Worm (Caenorhabditis elegans) whole organism, L2 larva: ENCODE measurements around the gene ins-23.

Experiments
- R02D3.7 ChIP-seq: fragments of 150-350 bp; optimal IDR thresholded peaks from 2 replicates; lab custom pipeline; 2014; ENCODE audit warnings: missing biosample characterization, missing genetic modification characterization
- ZK546.5 ChIP-seq: sonication (generic microtip); optimal IDR thresholded peaks from 2 replicates; lab custom pipeline; 2017; ENCODE audit warnings: missing biosample characterization, missing genetic modification characterization
- blmp-1 ChIP-seq: sonication (generic microtip); optimal IDR thresholded peaks from 2 replicates; lab custom pipeline; 2017; ENCODE audit warnings: missing genetic modification characterization, mild to moderate bottlenecking, missing compliant biosample characterization, antibody characterized with exemption, moderate library complexity; ENCODE audit not compliant: insufficient read depth
- egl-27 ChIP-seq: sonication (generic microtip); optimal IDR thresholded peaks from 3 replicates; lab custom pipeline; 2017; ENCODE audit warnings: missing biosample characterization, missing genetic modification reagents, missing genetic modification characterization
- fos-1 ChIP-seq: fragments of 150-350 bp; optimal IDR thresholded peaks from 2 replicates; lab custom pipeline; 2014; ENCODE audit warnings: missing biosample characterization, missing genetic modification characterization
- nhr-12 ChIP-seq: fragments of 150-350 bp; optimal IDR thresholded peaks from 2 replicates; lab custom pipeline; 2014; ENCODE audit warnings: missing biosample characterization, missing genetic modification characterization
- nhr-129 ChIP-seq: fragments of 150-350 bp; optimal IDR thresholded peaks from 2 replicates; lab custom pipeline; 2014; ENCODE audit warnings: missing biosample characterization, missing genetic modification characterization
- nhr-237 ChIP-seq: fragments of 150-350 bp; optimal IDR thresholded peaks from 2 replicates; lab custom pipeline; 2014; ENCODE audit warnings: missing biosample characterization, missing genetic modification characterization
- unc-62 ChIP-seq: fragments of 150-350 bp; optimal IDR thresholded peaks from 2 replicates; lab custom pipeline; 2014; ENCODE audit warnings: missing biosample characterization, missing genetic modification reagents, missing genetic modification characterization

DNA sequence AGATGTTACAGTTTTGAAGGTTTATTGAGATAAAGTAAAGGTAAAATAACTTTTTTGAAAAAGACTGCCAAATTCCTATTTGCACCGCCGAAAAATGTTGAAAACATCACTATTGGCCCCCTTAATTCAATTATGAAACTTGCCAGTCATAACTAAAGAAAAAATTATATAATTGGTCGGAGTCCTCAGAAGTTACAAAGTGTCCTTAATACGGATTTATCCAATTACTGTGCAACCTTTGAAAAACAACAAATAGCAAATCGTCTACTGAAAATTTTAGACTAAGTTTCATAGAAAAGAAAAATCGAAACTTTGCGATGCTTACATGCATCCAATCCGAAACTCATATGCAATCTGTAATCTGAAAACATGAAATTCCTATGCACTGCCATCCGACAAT, 43.4 kb upstream of the ins-23 start:
- TF ChIP-seq ZK546.5 (tag; lab: Kevin White, UChicago) (no peak), nhr-237 (tag; lab: Kevin White, UChicago) (no peak), fos-1 (tag; lab: Kevin White, UChicago) (no peak), egl-27 (tag; lab: Kevin White, UChicago) (no peak), R02D3.7 (tag; lab: Kevin White, UChicago) (no peak), unc-62 (no peak), nhr-12 (tag; lab: Kevin White, UChicago) (no peak), nhr-129 (no peak), blmp-1 (no peak)
